Worm (Caenorhabditis elegans) whole organism, L4 larva: ENCODE measurements around the gene F13E9.11.

ENCODE experiments used
- D1046.2 ChIP-seq: fragments of 200-800 bp; sonication (Bioruptor generic); IDR thresholded peaks from 2 replicates; pipeline ENCODE4 v1.3.6; 2022; ENCODE audit warnings: missing genetic modification characterization, missing compliant biosample characterization
- F10B5.3 ChIP-seq: sonication (generic microtip); optimal IDR thresholded peaks from 2 replicates; lab custom pipeline; 2016; ENCODE audit warnings: mild to moderate bottlenecking, missing genetic modification characterization, missing compliant biosample characterization
- T26A8.4 ChIP-seq: fragments of 200-800 bp; sonication (Bioruptor generic); IDR thresholded peaks from 2 replicates; pipeline ENCODE4 v1.3.6; 2022; ENCODE audit warnings: missing genetic modification characterization, missing compliant biosample characterization
- Y5F2A.4 ChIP-seq: fragments of 200-800 bp; sonication (Bioruptor generic); optimal IDR thresholded peaks from 2 replicates; lab custom pipeline; 2018; ENCODE audit warnings: mild to moderate bottlenecking, missing genetic modification characterization, missing compliant biosample characterization
- ZK337.2 ChIP-seq: fragments of 200-800 bp; sonication (Bioruptor generic); IDR thresholded peaks from 2 replicates; pipeline ENCODE4 v1.3.6; 2022; ENCODE audit warnings: missing genetic modification reagents, missing genetic modification characterization, missing compliant biosample characterization
- aha-1 ChIP-seq: fragments of 150-350 bp; peaks from one replicate; lab custom pipeline; 2014; ENCODE audit warnings: missing biosample characterization, missing genetic modification characterization
- ama-1 ChIP-seq: fragments of 150-350 bp; optimal IDR thresholded peaks from 2 replicates; lab custom pipeline; 2014; ENCODE audit warnings: inconsistent platforms, mixed read lengths
- arid-1 ChIP-seq: fragments of 200-800 bp; sonication (Bioruptor generic); conservative IDR thresholded peaks from 2 replicates; pipeline ENCODE4 v1.3.6; 2022; ENCODE audit warnings: missing genetic modification reagents, missing genetic modification characterization, missing compliant biosample characterization
- attf-4 ChIP-seq: sonication (generic microtip); optimal IDR thresholded peaks from 3 replicates; lab custom pipeline; 2017; ENCODE audit warnings: missing biosample characterization, missing genetic modification characterization
- ceh-20 ChIP-seq: fragments of 200-800 bp; sonication (Bioruptor generic); IDR thresholded peaks from 2 replicates; pipeline ENCODE4 v1.3.6; 2022; ENCODE audit warnings: missing genetic modification reagents, missing genetic modification characterization, missing compliant biosample characterization
- ceh-28 ChIP-seq: fragments of 150-350 bp; optimal IDR thresholded peaks from 2 replicates; lab custom pipeline; 2014; ENCODE audit warnings: missing biosample characterization, missing genetic modification reagents, missing genetic modification characterization
- ceh-82 ChIP-seq: sonication (generic microtip); optimal IDR thresholded peaks from 2 replicates; lab custom pipeline; 2017; ENCODE audit warnings: missing biosample characterization, missing genetic modification characterization
- daf-16 ChIP-seq, 3 experiments: sonication (generic microtip); optimal IDR thresholded peaks; 2 replicates each; lab custom pipeline; 2016 to 2017; ENCODE audit warnings: missing genetic modification characterization in 3 of 3, missing genetic modification reagents in 3 of 3, mild to moderate bottlenecking in 2 of 3, missing compliant biosample characterization in 2 of 3, missing biosample characterization in 1 of 3, moderate library complexity in 1 of 3
- dmd-6 ChIP-seq: fragments of 200-800 bp; sonication (Bioruptor generic); IDR thresholded peaks from 2 replicates; pipeline ENCODE4 v1.3.6; 2022; ENCODE audit warnings: missing genetic modification reagents, missing genetic modification characterization, missing compliant biosample characterization
- dve-1 ChIP-seq: sonication (generic microtip); optimal IDR thresholded peaks from 2 replicates; lab custom pipeline; 2017; ENCODE audit warnings: antibody characterized with exemption, mild to moderate bottlenecking, missing genetic modification characterization, missing compliant biosample characterization; ENCODE audit not compliant: insufficient read depth
- egl-27 ChIP-seq: sonication (generic microtip); optimal IDR thresholded peaks from 3 replicates; lab custom pipeline; 2017; ENCODE audit warnings: missing biosample characterization, missing genetic modification reagents, missing genetic modification characterization
- egl-43 ChIP-seq: fragments of 200-800 bp; sonication (Bioruptor generic); IDR thresholded peaks from 2 replicates; pipeline ENCODE4 v1.3.6; 2022; ENCODE audit warnings: missing genetic modification reagents, missing genetic modification characterization, missing compliant biosample characterization
- fos-1 ChIP-seq: fragments of 150-350 bp; optimal IDR thresholded peaks from 2 replicates; lab custom pipeline; 2014; ENCODE audit warnings: missing biosample characterization, missing genetic modification characterization
- hif-1 ChIP-seq, 2 experiments: sonication (generic microtip); optimal IDR thresholded peaks; 2 replicates each; lab custom pipeline; 2016 to 2017; ENCODE audit warnings: missing compliant biosample characterization in 2 of 2, missing genetic modification characterization in 2 of 2, missing genetic modification reagents in 2 of 2, missing genotype in 2 of 2, mild to moderate bottlenecking in 1 of 2
- hlh-11 ChIP-seq: fragments of 200-800 bp; sonication (Bioruptor generic); optimal IDR thresholded peaks from 2 replicates; lab custom pipeline; 2018; ENCODE audit warnings: mild to moderate bottlenecking, missing genetic modification characterization, missing compliant biosample characterization
- hlh-30 ChIP-seq: sonication (generic microtip); optimal IDR thresholded peaks from 2 replicates; lab custom pipeline; 2017; ENCODE audit warnings: antibody characterized with exemption, mild to moderate bottlenecking, missing genetic modification characterization, missing compliant biosample characterization; ENCODE audit not compliant: insufficient read depth
- hmg-1.1 ChIP-seq: fragments of 200-800 bp; sonication (Bioruptor generic); IDR thresholded peaks from 2 replicates; pipeline ENCODE4 v1.3.6; 2022; ENCODE audit warnings: missing genetic modification reagents, missing genetic modification characterization, missing compliant biosample characterization
- lin-29 ChIP-seq: fragments of 200-800 bp; sonication (Bioruptor generic); IDR thresholded peaks from 2 replicates; pipeline ENCODE4 v1.3.6; 2022; ENCODE audit warnings: missing genetic modification reagents, missing genetic modification characterization, missing compliant biosample characterization
- madf-9 ChIP-seq: fragments of 200-800 bp; sonication (Bioruptor generic); conservative IDR thresholded peaks from 2 replicates; pipeline ENCODE4 v1.3.6; 2022; ENCODE audit warnings: missing genetic modification reagents, missing genetic modification characterization, missing compliant biosample characterization
- mdt-29 ChIP-seq: fragments of 200-800 bp; sonication (Bioruptor generic); IDR thresholded peaks from 2 replicates; pipeline ENCODE4 v1.3.6; 2022; ENCODE audit warnings: missing genetic modification reagents, missing genetic modification characterization, missing compliant biosample characterization
- mep-1 ChIP-seq: fragments of 150-350 bp; sonication (generic microtip); optimal IDR thresholded peaks from 3 replicates; lab custom pipeline; 2014; ENCODE audit warnings: missing biosample characterization, missing genetic modification characterization
- mxl-2 ChIP-seq: fragments of 200-800 bp; sonication (Bioruptor generic); conservative IDR thresholded peaks from 2 replicates; pipeline ENCODE4 v1.3.6; 2022; ENCODE audit warnings: missing genetic modification reagents, missing genetic modification characterization, missing compliant biosample characterization
- mxl-3 ChIP-seq: fragments of 200-800 bp; sonication (Bioruptor generic); optimal IDR thresholded peaks from 2 replicates; lab custom pipeline; 2018; ENCODE audit warnings: mild to moderate bottlenecking, missing genetic modification characterization, missing compliant biosample characterization
- nhr-11 ChIP-seq: fragments of 150-350 bp; optimal IDR thresholded peaks from 2 replicates; lab custom pipeline; 2014; ENCODE audit warnings: missing biosample characterization, missing genetic modification characterization
- nhr-25 ChIP-seq: sonication (generic microtip); optimal IDR thresholded peaks from 2 replicates; lab custom pipeline; 2017; ENCODE audit warnings: missing genetic modification characterization, mild to moderate bottlenecking, missing compliant biosample characterization, antibody characterized with exemption, moderate library complexity, borderline replicate concordance; ENCODE audit not compliant: insufficient read depth
- nhr-28 ChIP-seq: fragments of 150-350 bp; optimal IDR thresholded peaks from 2 replicates; lab custom pipeline; 2014; ENCODE audit warnings: missing biosample characterization, missing genetic modification characterization
- nhr-48 ChIP-seq: sonication (generic microtip); optimal IDR thresholded peaks from 2 replicates; lab custom pipeline; 2016; ENCODE audit warnings: mild to moderate bottlenecking, missing genetic modification characterization, missing compliant biosample characterization
- pqm-1 ChIP-seq: sonication (generic microtip); optimal IDR thresholded peaks from 2 replicates; lab custom pipeline; 2017; ENCODE audit warnings: missing biosample characterization, missing genetic modification characterization
- saeg-2 ChIP-seq: fragments of 200-800 bp; sonication (Bioruptor generic); IDR thresholded peaks from 2 replicates; pipeline ENCODE4 v1.3.6; 2022; ENCODE audit warnings: missing genetic modification reagents, missing genetic modification characterization, missing compliant biosample characterization
- skn-1 ChIP-seq: fragments of 150-350 bp; optimal IDR thresholded peaks from 2 replicates; lab custom pipeline; 2014; ENCODE audit warnings: missing biosample characterization, missing genetic modification characterization
- snpc-1.2 ChIP-seq: fragments of 200-800 bp; sonication (Bioruptor generic); IDR thresholded peaks from 2 replicates; pipeline ENCODE4 v1.3.6; 2022; ENCODE audit warnings: missing genetic modification reagents, missing genetic modification characterization, missing compliant biosample characterization
- spr-1 ChIP-seq: sonication (generic microtip); optimal IDR thresholded peaks from 2 replicates; lab custom pipeline; 2016; ENCODE audit warnings: mild to moderate bottlenecking, missing genetic modification characterization, missing compliant biosample characterization
- unc-130 ChIP-seq: sonication (generic microtip); optimal IDR thresholded peaks from 2 replicates; lab custom pipeline; 2016; ENCODE audit warnings: missing genetic modification reagents, missing genetic modification characterization, missing compliant biosample characterization
- unc-62 ChIP-seq, 3 experiments: fragments of 150-350 bp in 1 of 3; sonication (generic microtip); optimal IDR thresholded peaks in 2 of 3; peaks in 1 of 3; 1 replicate in 1 of 3; 2 replicates in 2 of 3; lab custom pipeline; 2014 to 2017; ENCODE audit warnings: missing biosample characterization in 3 of 3, missing genetic modification characterization in 3 of 3, missing genetic modification reagents in 3 of 3, missing genotype in 1 of 3
- vab-7 ChIP-seq: fragments of 200-800 bp; sonication (Bioruptor generic); IDR thresholded peaks from 2 replicates; pipeline ENCODE4 v1.3.6; 2022; ENCODE audit warnings: missing genetic modification reagents, missing genetic modification characterization, missing compliant biosample characterization
- zip-2 ChIP-seq: fragments of 150-350 bp; optimal IDR thresholded peaks from 2 replicates; lab custom pipeline; 2014; ENCODE audit warnings: missing biosample characterization, missing genetic modification characterization

F13E9.11 gene

ce11 chrIV:10820837-10821671, 47.9 kb downstream of the F13E9.11 start:
- no peak for TF ChIP-seq attf-4 (tag; lab: Kevin White, UChicago)
- peak; percentile 11; the same call in 1 of the 2 replicates for TF ChIP-seq mdt-29 (GFP tag; lab: Robert Waterston, UW)
- no peak for TF ChIP-seq F10B5.3 (tag; lab: Kevin White, UChicago)
- 0 out of 2 replicates have a peak, but pooled peaks have one; percentile 8 for TF ChIP-seq ceh-20 (GFP tag; lab: Robert Waterston, UW)
- peak; percentile 94 for TF ChIP-seq aha-1
- 0 out of 2 replicates have a peak, but pooled peaks have one; percentile 19 for TF ChIP-seq snpc-1.2 (GFP tag; lab: Robert Waterston, UW)
- no peak for TF ChIP-seq mxl-2 (GFP tag; lab: Robert Waterston, UW)
- peak in 1 of 2 experiments; percentile 99 for TF ChIP-seq unc-62 (GFP tag; optimal IDR thresholded peaks at IDR 0.05 in 1 of 2; lab: Kevin White, UChicago)
- TF ChIP-seq unc-62 (tag; optimal IDR thresholded peaks at IDR 0.05; lab: Kevin White, UChicago): no peak
- peak; percentile 93 for TF ChIP-seq hlh-30
- no peak for TF ChIP-seq T26A8.4 (GFP tag; lab: Robert Waterston, UW)
- no peak for TF ChIP-seq nhr-48

ce11 chrIV:10820114-10820513, 48.8 kb downstream of the F13E9.11 start:
- peak; percentile 61 for TF ChIP-seq dve-1 (tag; lab: Kevin White, UChicago)
- no peak for TF ChIP-seq D1046.2 (GFP tag; lab: Robert Waterston, UW)
- no peak for TF ChIP-seq skn-1 (tag; lab: Kevin White, UChicago)
- TF ChIP-seq unc-62 (GFP tag; optimal IDR thresholded peaks at IDR 0.05 in 1 of 2; lab: Kevin White, UChicago): peak in 1 of 2 experiments; percentile 76
- TF ChIP-seq unc-62 (tag; optimal IDR thresholded peaks at IDR 0.05; lab: Kevin White, UChicago): no peak
- TF ChIP-seq ZK337.2 (GFP tag; lab: Robert Waterston, UW): no peak
- no peak for TF ChIP-seq nhr-11 (tag; lab: Kevin White, UChicago)
- no peak for TF ChIP-seq nhr-25 (tag; lab: Kevin White, UChicago)
- TF ChIP-seq nhr-28 (tag; lab: Kevin White, UChicago): peak; percentile 61
- no peak for TF ChIP-seq mep-1 (tag; lab: Kevin White, UChicago)
- TF ChIP-seq egl-27 (tag; lab: Kevin White, UChicago): no peak
- no peak for TF ChIP-seq fos-1 (tag; lab: Kevin White, UChicago)
- no peak for TF ChIP-seq arid-1
- TF ChIP-seq hmg-1.1 (GFP tag; lab: Robert Waterston, UW): 0 out of 2 replicates have a peak, but pooled peaks have one; percentile 22
- no peak for TF ChIP-seq zip-2
- no peak for TF ChIP-seq ceh-28 (tag; lab: Kevin White, UChicago)
- no peak for TF ChIP-seq nhr-48
- TF ChIP-seq attf-4 (tag; lab: Kevin White, UChicago): no peak
- TF ChIP-seq lin-29 (GFP tag; lab: Robert Waterston, UW): no peak
- TF ChIP-seq Y5F2A.4: no peak
- no peak for TF ChIP-seq saeg-2 (GFP tag; lab: Robert Waterston, UW)
- peak; percentile 34 for TF ChIP-seq pqm-1 (tag; lab: Kevin White, UChicago)
- no peak for TF ChIP-seq spr-1 (tag; lab: Kevin White, UChicago)
- no peak for TF ChIP-seq egl-43 (GFP tag; lab: Robert Waterston, UW)
- no peak for TF ChIP-seq unc-130 (GFP tag; lab: Kevin White, UChicago)
- no peak for TF ChIP-seq vab-7 (GFP tag; lab: Robert Waterston, UW)
- TF ChIP-seq hlh-30: no peak
- TF ChIP-seq hif-1 (tag; optimal IDR thresholded peaks at IDR 0.05; lab: Kevin White, UChicago): no peak
- TF ChIP-seq daf-16 (GFP tag; optimal IDR thresholded peaks at IDR 0.05; lab: Kevin White, UChicago): no peak
- peak; percentile 73 for TF ChIP-seq daf-16 (tag; optimal IDR thresholded peaks at IDR 0.05; lab: Kevin White, UChicago)
- no peak for TF ChIP-seq ama-1 (lab: Kevin White, UChicago)
- peak; percentile 17 for TF ChIP-seq mxl-3 (GFP tag; lab: Kevin White, UChicago)
- TF ChIP-seq dmd-6 (GFP tag; lab: Robert Waterston, UW): peak; percentile 67
- no peak for TF ChIP-seq ceh-82 (tag; lab: Kevin White, UChicago)
- TF ChIP-seq madf-9 (GFP tag; lab: Robert Waterston, UW): no peak
- TF ChIP-seq aha-1: peak; percentile 51
- TF ChIP-seq hlh-11: peak; percentile 69
- TF ChIP-seq F10B5.3 (tag; lab: Kevin White, UChicago): no peak
